Fruit fly (Drosophila melanogaster): ENCODE data around the gene CG13065.

The CG13065 gene

DNA sequence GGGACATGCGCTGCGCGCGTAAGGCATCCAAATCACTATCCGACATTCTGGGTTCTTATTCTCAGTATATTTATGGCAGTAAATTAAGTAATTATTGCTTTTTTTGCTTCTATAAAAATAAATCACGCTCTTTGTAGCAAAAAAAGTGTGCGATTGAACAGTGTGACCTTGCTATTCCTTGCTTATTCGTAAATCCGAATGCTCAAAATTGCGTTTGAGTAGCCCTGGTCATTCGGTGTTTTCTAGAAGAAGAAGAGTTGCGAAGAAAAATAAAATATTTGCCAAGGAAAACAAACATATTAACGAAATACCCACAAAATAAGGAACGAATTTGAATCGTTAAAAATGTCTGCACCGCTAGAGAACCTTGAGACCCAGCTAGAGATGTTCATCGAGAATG is 45.4 kb upstream of the CG13065 start, which contains the start of the genes PDCD-5 and MED10 (continued):
- TF ChIP-seq lov (optimal IDR thresholded peaks at IDR 0.05): no peak
- no peak for TF ChIP-seq lov (GFP tag; IDR thresholded peaks at IDR 0.05)
- TF ChIP-seq sens-2 (GFP tag; IDR thresholded peaks at IDR 0.05): no peak
- no peak for TF ChIP-seq CG6175 (GFP tag; IDR thresholded peaks at IDR 0.05)
- no peak for TF ChIP-seq en (GFP tag; optimal IDR thresholded peaks at IDR 0.05)
- TF ChIP-seq Dfd (GFP tag; optimal IDR thresholded peaks at IDR 0.05): no peak
- TF ChIP-seq Awh (GFP tag; IDR thresholded peaks at IDR 0.05): no peak
- TF ChIP-seq maf-S (GFP tag; optimal IDR thresholded peaks at IDR 0.05): no peak
- TF ChIP-seq Trl (optimal IDR thresholded peaks at IDR 0.05): no peak
- no peak for TF ChIP-seq Trl (GFP tag; optimal IDR thresholded peaks at IDR 0.05)
- no peak for TF ChIP-seq ato (GFP tag; IDR thresholded peaks at IDR 0.05; ENCODE audit: partially characterized antibody)
- TF ChIP-seq Atf-2 (GFP tag; optimal IDR thresholded peaks at IDR 0.05): no peak
- no peak for TF ChIP-seq CG4404 (GFP tag; IDR thresholded peaks at IDR 0.05)
- peak; percentile 34 for TF ChIP-seq CG10267 (tag; optimal IDR thresholded peaks at IDR 0.05)
- TF ChIP-seq bowl (GFP tag; IDR thresholded peaks at IDR 0.05): no peak
- no peak for TF ChIP-seq CG7786 (GFP tag; optimal IDR thresholded peaks at IDR 0.05)
- no peak for TF ChIP-seq Hr78 (GFP tag; optimal IDR thresholded peaks at IDR 0.05)
- no peak for TF ChIP-seq CG8290 (GFP tag; optimal IDR thresholded peaks at IDR 0.05)
- no peak for TF ChIP-seq CG8290 (tag; optimal IDR thresholded peaks at IDR 0.05)
- TF ChIP-seq CG12744 (GFP tag; optimal IDR thresholded peaks at IDR 0.05): no peak
- peak; percentile 24 for TF ChIP-seq Hsf (GFP tag; optimal IDR thresholded peaks at IDR 0.05)
- peak; percentile 51 for TF ChIP-seq nom (GFP tag; optimal IDR thresholded peaks at IDR 0.05)
- no peak for TF ChIP-seq CG34224 (GFP tag; IDR thresholded peaks at IDR 0.05; ENCODE audit: partially characterized antibody)
- no peak for TF ChIP-seq CG7556 (GFP tag; optimal IDR thresholded peaks at IDR 0.05)
- 0 out of 2 replicates have a peak, but pooled peaks have one; percentile 28 for TF ChIP-seq bbx (GFP tag; IDR thresholded peaks at IDR 0.05; ENCODE audit: partially characterized antibody)
- TF ChIP-seq cato (GFP tag; optimal IDR thresholded peaks at IDR 0.05; ENCODE audit: borderline replicate concordance): no peak
- no peak for TF ChIP-seq p53 (GFP tag; optimal IDR thresholded peaks at IDR 0.05)
- no peak for TF ChIP-seq oc (tag; optimal IDR thresholded peaks at IDR 0.05)
- TF ChIP-seq CG8478 (optimal IDR thresholded peaks at IDR 0.05): no peak
- TF ChIP-seq ems (GFP tag; optimal IDR thresholded peaks at IDR 0.05): no peak
- TF ChIP-seq CG16815 (GFP tag; optimal IDR thresholded peaks at IDR 0.05): no peak
- no peak for TF ChIP-seq CG9437 (GFP tag; optimal IDR thresholded peaks at IDR 0.05)
- TF ChIP-seq slp2 (GFP tag; optimal IDR thresholded peaks at IDR 0.05): no peak
- no peak for TF ChIP-seq Hr39 (optimal IDR thresholded peaks at IDR 0.05)
- TF ChIP-seq pan (optimal IDR thresholded peaks at IDR 0.05): no peak
- no peak for TF ChIP-seq pan (GFP tag; optimal IDR thresholded peaks at IDR 0.05 in 1 of 2, IDR thresholded peaks at IDR 0.05 in 1 of 2)
- TF ChIP-seq psq (GFP tag; optimal IDR thresholded peaks at IDR 0.05): no peak
- TF ChIP-seq unpg (GFP tag; optimal IDR thresholded peaks at IDR 0.05): no peak
- no peak for TF ChIP-seq CG6689 (GFP tag; IDR thresholded peaks at IDR 0.05)
- no peak for TF ChIP-seq CG17568 (GFP tag; optimal IDR thresholded peaks at IDR 0.05)
- TF ChIP-seq CG11247 (GFP tag; IDR thresholded peaks at IDR 0.05): no peak
- no peak for TF ChIP-seq Sox102F (GFP tag; optimal IDR thresholded peaks at IDR 0.05)
- no peak for TF ChIP-seq Sox100B (GFP tag; optimal IDR thresholded peaks at IDR 0.05)
- TF ChIP-seq tin (GFP tag; optimal IDR thresholded peaks at IDR 0.05): no peak
- no peak; the same call in 1 of the 2 replicates for TF ChIP-seq hbn (GFP tag; IDR thresholded peaks at IDR 0.05; ENCODE audit: partially characterized antibody)
- TF ChIP-seq CG13775 (GFP tag; optimal IDR thresholded peaks at IDR 0.05): no peak
- peak; percentile 94 for TF ChIP-seq stwl (tag; optimal IDR thresholded peaks at IDR 0.05)
- TF ChIP-seq HmgD (GFP tag; optimal IDR thresholded peaks at IDR 0.05): peak; percentile 35
- TF ChIP-seq peb (GFP tag; IDR thresholded peaks at IDR 0.05): no peak
- TF ChIP-seq jigr1 (GFP tag; IDR thresholded peaks at IDR 0.05): no peak
- no peak for TF ChIP-seq Jarid2 (GFP tag; optimal IDR thresholded peaks at IDR 0.05)
- TF ChIP-seq lola (GFP tag; optimal IDR thresholded peaks at IDR 0.05): no peak
- no peak for TF ChIP-seq eve (GFP tag; optimal IDR thresholded peaks at IDR 0.05)
- TF ChIP-seq danr (GFP tag; IDR thresholded peaks at IDR 0.05): no peak
